Fruit fly (Drosophila melanogaster) whole organism: ENCODE results near the gene haf.

Experiments used
- CG8478 ChIP-seq: fragments of >200 bp; optimal IDR thresholded peaks from 2 replicates; lab custom pipeline; 2018; ENCODE audit warnings: inconsistent platforms
- Dll ChIP-seq: fragments of >200 bp; optimal IDR thresholded peaks from 2 replicates; lab custom pipeline; 2017
- EcR ChIP-seq, 2 experiments: fragments of >200 bp; optimal IDR thresholded peaks; 2 replicates each; lab custom pipeline; 2017; ENCODE audit warnings: missing biosample characterization in 2 of 2, missing genetic modification characterization in 2 of 2, missing genetic modification reagents in 2 of 2
- pan ChIP-seq: fragments of >200 bp; optimal IDR thresholded peaks from 2 replicates; lab custom pipeline; 2017
- psq ChIP-seq: fragments of >200 bp; optimal IDR thresholded peaks from 2 replicates; lab custom pipeline; 2017
- usp ChIP-seq: fragments of >200 bp; optimal IDR thresholded peaks from 2 replicates; lab custom pipeline; 2017; ENCODE audit warnings: missing biosample characterization, missing genetic modification characterization, mixed read lengths

dm6 chr2L:1654217-1654616 is 99.3 kb downstream of the haf start:
- no peak for TF ChIP-seq pan (lab: Kevin White, UChicago)
- no peak for TF ChIP-seq CG8478
- TF ChIP-seq psq (lab: Kevin White, UChicago) = no peak
- TF ChIP-seq Dll (lab: Kevin White, UChicago) = no peak
- TF ChIP-seq EcR (GFP tag; optimal IDR thresholded peaks at IDR 0.05; lab: Kevin White, UChicago) = no peak
- no peak for TF ChIP-seq usp (GFP tag; lab: Kevin White, UChicago)
